Fruit fly (Drosophila melanogaster): ENCODE data around the gene COX5A.
A peak's percentile ranks its signal among the peaks of the same experiment; 100 is the strongest.

COX5A gene

dm6 chr3R:11833406-11833805, 14.2 kb downstream of the COX5A start:
- TF ChIP-seq ey (GFP tag; optimal IDR thresholded peaks at IDR 0.05) (no peak), CG9705 (GFP tag; optimal IDR thresholded peaks at IDR 0.05) (no peak), Myc (optimal IDR thresholded peaks at IDR 0.05) (no peak), woc (GFP tag; optimal IDR thresholded peaks at IDR 0.05) (no peak), rgr (GFP tag; optimal IDR thresholded peaks at IDR 0.05) (no peak), brk (GFP tag; optimal IDR thresholded peaks at IDR 0.05) (no peak), Hr83 (GFP tag; optimal IDR thresholded peaks at IDR 0.05; ENCODE audit: poor library complexity, severe bottlenecking) (no peak), tai (GFP tag; optimal IDR thresholded peaks at IDR 0.05) (no peak), dl (GFP tag; optimal IDR thresholded peaks at IDR 0.05; ENCODE audit: insufficient read depth in 1 of 2, partially characterized antibody in 2 of 2) (no peak), fru (GFP tag; optimal IDR thresholded peaks at IDR 0.05) (no peak), N (GFP tag; optimal IDR thresholded peaks at IDR 0.05) (no peak), Abd-B (GFP tag; optimal IDR thresholded peaks at IDR 0.05) (no peak), OdsH (GFP tag; optimal IDR thresholded peaks at IDR 0.05) (no peak), Dif (GFP tag; optimal IDR thresholded peaks at IDR 0.05; ENCODE audit: partially characterized antibody) (no peak), sage (GFP tag; optimal IDR thresholded peaks at IDR 0.05) (no peak), lola (GFP tag; optimal IDR thresholded peaks at IDR 0.05) (no peak), br (GFP tag; optimal IDR thresholded peaks at IDR 0.05) (no peak), foxo (GFP tag; optimal IDR thresholded peaks at IDR 0.05) (no peak), Dfd (GFP tag; optimal IDR thresholded peaks at IDR 0.05) (no peak)

- TF ChIP-seq Abd-B (GFP tag; optimal IDR thresholded peaks at IDR 0.05) (no peak), Rel (GFP tag; optimal IDR thresholded peaks at IDR 0.05) (no peak), Rel (tag; optimal IDR thresholded peaks at IDR 0.05) (no peak), Myc (optimal IDR thresholded peaks at IDR 0.05) (no peak), Jra (GFP tag; optimal IDR thresholded peaks at IDR 0.05) (no peak)
Measured at dm6 chr3R:11847379-11847778, 28.2 kb downstream of the COX5A start.

DNA sequence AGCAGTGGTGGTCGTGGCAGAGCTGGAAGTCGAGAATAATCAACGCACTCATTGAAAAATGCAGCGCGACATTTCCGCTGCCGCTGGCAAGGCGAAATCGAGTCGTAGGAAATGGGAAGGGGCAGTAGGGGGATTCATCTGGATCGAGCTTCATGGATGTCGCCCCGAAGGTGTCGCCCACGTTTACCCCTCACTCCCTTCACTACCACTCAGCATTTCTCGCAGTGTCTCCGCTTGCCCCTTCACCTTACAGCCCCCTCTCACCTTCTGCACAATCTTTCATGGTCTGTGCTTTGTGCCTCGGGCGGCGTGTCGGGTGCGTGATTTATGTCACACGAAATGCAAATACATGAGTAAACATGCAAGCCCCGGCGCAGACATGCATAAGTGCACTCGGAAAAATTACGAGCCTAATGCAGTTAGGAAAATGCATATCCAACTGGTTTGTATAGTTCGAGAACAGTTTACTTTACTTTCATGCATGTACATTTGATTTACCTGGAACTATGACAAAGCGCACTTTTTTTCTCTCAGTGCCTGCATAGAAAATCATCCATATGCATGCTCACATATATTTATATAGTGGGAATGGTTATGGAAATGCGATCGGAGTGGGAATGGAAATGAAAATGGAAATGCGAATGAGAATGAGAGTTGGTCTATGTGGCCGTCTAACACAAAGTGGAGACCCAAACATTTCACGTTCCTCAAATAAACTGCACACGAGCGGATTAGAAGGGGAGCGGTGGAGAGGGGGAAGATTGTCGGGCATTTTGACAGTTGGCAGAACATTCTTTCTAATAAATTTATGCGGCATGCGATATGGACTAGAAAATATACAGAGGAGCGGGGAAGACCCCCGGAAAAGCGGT, 30.5 kb downstream of the COX5A start:
- peak; percentile 67 for TF ChIP-seq ey (GFP tag; optimal IDR thresholded peaks at IDR 0.05)
- TF ChIP-seq Sp1 (GFP tag; optimal IDR thresholded peaks at IDR 0.05): peak; percentile 32
- no peak for TF ChIP-seq Mio (GFP tag; optimal IDR thresholded peaks at IDR 0.05)
- TF ChIP-seq br (GFP tag; optimal IDR thresholded peaks at IDR 0.05): peak; percentile 26
- peak; percentile 11 for TF ChIP-seq woc (GFP tag; optimal IDR thresholded peaks at IDR 0.05)
- peak; percentile 46 for TF ChIP-seq HLH106 (tag; optimal IDR thresholded peaks at IDR 0.05)
- TF ChIP-seq brk (GFP tag; optimal IDR thresholded peaks at IDR 0.05): no peak
- TF ChIP-seq CG9705 (GFP tag; optimal IDR thresholded peaks at IDR 0.05): no peak
- TF ChIP-seq CG32264 (GFP tag; optimal IDR thresholded peaks at IDR 0.05): peak; percentile 0
- TF ChIP-seq N (GFP tag; optimal IDR thresholded peaks at IDR 0.05): no peak
- TF ChIP-seq Hnf4 (GFP tag; optimal IDR thresholded peaks at IDR 0.05): peak; percentile 43
- no peak for TF ChIP-seq sage (GFP tag; optimal IDR thresholded peaks at IDR 0.05)
- TF ChIP-seq Rel (GFP tag; optimal IDR thresholded peaks at IDR 0.05): no peak
- no peak for TF ChIP-seq Rel (tag; optimal IDR thresholded peaks at IDR 0.05)
- TF ChIP-seq Vsx2 (GFP tag; optimal IDR thresholded peaks at IDR 0.05; ENCODE audit: partially characterized antibody): no peak
- no peak for TF ChIP-seq Dfd (GFP tag; optimal IDR thresholded peaks at IDR 0.05)
- no peak for TF ChIP-seq jim (GFP tag; optimal IDR thresholded peaks at IDR 0.05)
- peak; percentile 29 for TF ChIP-seq dmrt93B (GFP tag; optimal IDR thresholded peaks at IDR 0.05)
- no peak for TF ChIP-seq Hr78 (GFP tag; optimal IDR thresholded peaks at IDR 0.05)
- TF ChIP-seq Myc (optimal IDR thresholded peaks at IDR 0.05): no peak
- no peak for TF ChIP-seq dl (GFP tag; optimal IDR thresholded peaks at IDR 0.05; ENCODE audit: insufficient read depth in 1 of 2, partially characterized antibody in 2 of 2)
- TF ChIP-seq Jra (GFP tag; optimal IDR thresholded peaks at IDR 0.05): no peak
- no peak for TF ChIP-seq GATAd (GFP tag; optimal IDR thresholded peaks at IDR 0.05)
- TF ChIP-seq h (GFP tag; optimal IDR thresholded peaks at IDR 0.05): peak; percentile 71
- peak; percentile 68 for TF ChIP-seq fru (GFP tag; optimal IDR thresholded peaks at IDR 0.05)
- TF ChIP-seq rgr (GFP tag; optimal IDR thresholded peaks at IDR 0.05): peak; percentile 49
- peak; percentile 36 for TF ChIP-seq OdsH (GFP tag; optimal IDR thresholded peaks at IDR 0.05)
- TF ChIP-seq Abd-B (GFP tag; optimal IDR thresholded peaks at IDR 0.05): no peak
- no peak for TF ChIP-seq usp (GFP tag; optimal IDR thresholded peaks at IDR 0.05)
- TF ChIP-seq foxo (GFP tag; optimal IDR thresholded peaks at IDR 0.05): peak in 1 of 2 experiments; percentile 67
- no peak for TF ChIP-seq Dif (GFP tag; optimal IDR thresholded peaks at IDR 0.05; ENCODE audit: partially characterized antibody)
- TF ChIP-seq sv (GFP tag; optimal IDR thresholded peaks at IDR 0.05): peak; percentile 75
- no peak for TF ChIP-seq dsf (GFP tag; optimal IDR thresholded peaks at IDR 0.05; ENCODE audit: borderline replicate concordance)
- TF ChIP-seq tai (GFP tag; optimal IDR thresholded peaks at IDR 0.05): peak; percentile 6
- TF ChIP-seq Hr83 (GFP tag; optimal IDR thresholded peaks at IDR 0.05; ENCODE audit: poor library complexity, severe bottlenecking): no peak
- TF ChIP-seq pan (optimal IDR thresholded peaks at IDR 0.05): no peak
- TF ChIP-seq lola (GFP tag; optimal IDR thresholded peaks at IDR 0.05): no peak
- peak; percentile 36 for TF ChIP-seq psq (GFP tag; optimal IDR thresholded peaks at IDR 0.05)
- no peak for TF ChIP-seq CrebA (GFP tag; optimal IDR thresholded peaks at IDR 0.05; ENCODE audit: borderline replicate concordance)
